Worm (Caenorhabditis elegans) whole organism, L4 larva: ENCODE measurements around the gene mksr-1.

Source experiments
- F10B5.3 ChIP-seq: sonication (generic microtip); optimal IDR thresholded peaks from 2 replicates; lab custom pipeline; 2016; ENCODE audit warnings: mild to moderate bottlenecking, missing genetic modification characterization, missing compliant biosample characterization
- F26F4.8 ChIP-seq: fragments of 200-800 bp; sonication (Bioruptor generic); conservative IDR thresholded peaks from 2 replicates; pipeline ENCODE4 v1.3.6; 2022; ENCODE audit warnings: missing genetic modification characterization, missing compliant biosample characterization
- F37D6.2 ChIP-seq: sonication (generic microtip); optimal IDR thresholded peaks from 2 replicates; lab custom pipeline; 2016; ENCODE audit warnings: mild to moderate bottlenecking, missing genetic modification characterization, missing compliant biosample characterization
- F44E2.7 ChIP-seq: fragments of 200-800 bp; sonication (Bioruptor generic); IDR thresholded peaks from 2 replicates; pipeline ENCODE4 v2.1.2; 2022; ENCODE audit warnings: missing genetic modification characterization, missing compliant biosample characterization
- F49E8.2 ChIP-seq: sonication (generic microtip); optimal IDR thresholded peaks from 2 replicates; lab custom pipeline; 2016; ENCODE audit warnings: missing compliant biosample characterization, mild to moderate bottlenecking, missing genetic modification characterization, borderline replicate concordance
- T20F7.1 ChIP-seq: fragments of 200-800 bp; sonication (Bioruptor generic); optimal IDR thresholded peaks from 2 replicates; lab custom pipeline; 2018; ENCODE audit warnings: mild to moderate bottlenecking, missing genetic modification characterization, missing compliant biosample characterization
- T26A8.4 ChIP-seq: fragments of 200-800 bp; sonication (Bioruptor generic); IDR thresholded peaks from 2 replicates; pipeline ENCODE4 v1.3.6; 2022; ENCODE audit warnings: missing genetic modification characterization, missing compliant biosample characterization
- Y75B8A.6 ChIP-seq: fragments of 200-800 bp; sonication (Bioruptor generic); IDR thresholded peaks from 2 replicates; pipeline ENCODE4 v1.3.6; 2022; ENCODE audit warnings: missing genetic modification reagents, missing genetic modification characterization, missing compliant biosample characterization
- ama-1 ChIP-seq: fragments of 150-350 bp; optimal IDR thresholded peaks from 2 replicates; lab custom pipeline; 2014; ENCODE audit warnings: inconsistent platforms, mixed read lengths
- attf-4 ChIP-seq: sonication (generic microtip); optimal IDR thresholded peaks from 3 replicates; lab custom pipeline; 2017; ENCODE audit warnings: missing biosample characterization, missing genetic modification characterization
- ceh-62 ChIP-seq: sonication (generic microtip); optimal IDR thresholded peaks from 2 replicates; lab custom pipeline; 2017; ENCODE audit warnings: missing biosample characterization, missing genetic modification characterization
- ceh-82 ChIP-seq: sonication (generic microtip); optimal IDR thresholded peaks from 2 replicates; lab custom pipeline; 2017; ENCODE audit warnings: missing biosample characterization, missing genetic modification characterization
- ces-1 ChIP-seq: fragments of 150-350 bp; sonication (generic microtip); optimal IDR thresholded peaks from 4 replicates; lab custom pipeline; 2014; ENCODE audit warnings: missing biosample characterization, missing genetic modification reagents, missing genetic modification characterization
- daf-16 ChIP-seq, 3 experiments: sonication (generic microtip); optimal IDR thresholded peaks; 2 replicates each; lab custom pipeline; 2016 to 2017; ENCODE audit warnings: missing genetic modification characterization in 3 of 3, missing genetic modification reagents in 3 of 3, mild to moderate bottlenecking in 2 of 3, missing compliant biosample characterization in 2 of 3, missing biosample characterization in 1 of 3, moderate library complexity in 1 of 3
- daf-8 ChIP-seq: fragments of 200-800 bp; sonication (Bioruptor generic); IDR thresholded peaks from 2 replicates; pipeline ENCODE4 v1.3.6; 2022; ENCODE audit warnings: missing genetic modification characterization, missing compliant biosample characterization
- dmd-6 ChIP-seq: fragments of 200-800 bp; sonication (Bioruptor generic); IDR thresholded peaks from 2 replicates; pipeline ENCODE4 v1.3.6; 2022; ENCODE audit warnings: missing genetic modification reagents, missing genetic modification characterization, missing compliant biosample characterization
- dmd-9 ChIP-seq: fragments of 200-800 bp; sonication (Bioruptor generic); IDR thresholded peaks from 2 replicates; pipeline ENCODE4 v1.3.6; 2022; ENCODE audit warnings: missing genetic modification reagents, missing genetic modification characterization, missing compliant biosample characterization
- dve-1 ChIP-seq: sonication (generic microtip); optimal IDR thresholded peaks from 2 replicates; lab custom pipeline; 2017; ENCODE audit warnings: antibody characterized with exemption, mild to moderate bottlenecking, missing genetic modification characterization, missing compliant biosample characterization; ENCODE audit not compliant: insufficient read depth
- gei-8 ChIP-seq: fragments of 200-800 bp; sonication (Bioruptor generic); optimal IDR thresholded peaks from 2 replicates; lab custom pipeline; 2018; ENCODE audit warnings: mild to moderate bottlenecking, missing genetic modification characterization, missing compliant biosample characterization
- hlh-11 ChIP-seq: fragments of 200-800 bp; sonication (Bioruptor generic); optimal IDR thresholded peaks from 2 replicates; lab custom pipeline; 2018; ENCODE audit warnings: mild to moderate bottlenecking, missing genetic modification characterization, missing compliant biosample characterization
- hlh-30 ChIP-seq: sonication (generic microtip); optimal IDR thresholded peaks from 2 replicates; lab custom pipeline; 2017; ENCODE audit warnings: antibody characterized with exemption, mild to moderate bottlenecking, missing genetic modification characterization, missing compliant biosample characterization; ENCODE audit not compliant: insufficient read depth
- jun-1 ChIP-seq: fragments of 150-350 bp; optimal IDR thresholded peaks from 2 replicates; lab custom pipeline; 2014; ENCODE audit warnings: missing biosample characterization, missing genetic modification reagents, missing genetic modification characterization
- lim-7 ChIP-seq: fragments of 200-800 bp; sonication (Bioruptor generic); IDR thresholded peaks from 2 replicates; pipeline ENCODE4 v1.3.6; 2022; ENCODE audit warnings: missing genetic modification characterization, missing compliant biosample characterization
- mdt-29 ChIP-seq: fragments of 200-800 bp; sonication (Bioruptor generic); IDR thresholded peaks from 2 replicates; pipeline ENCODE4 v1.3.6; 2022; ENCODE audit warnings: missing genetic modification reagents, missing genetic modification characterization, missing compliant biosample characterization
- mep-1 ChIP-seq: fragments of 150-350 bp; sonication (generic microtip); optimal IDR thresholded peaks from 3 replicates; lab custom pipeline; 2014; ENCODE audit warnings: missing biosample characterization, missing genetic modification characterization
- mes-2 ChIP-seq: sonication (generic microtip); optimal IDR thresholded peaks from 2 replicates; lab custom pipeline; 2016; ENCODE audit warnings: missing genotype, mild to moderate bottlenecking, missing genetic modification characterization, missing compliant biosample characterization; ENCODE audit not compliant: poor library complexity, severe bottlenecking
- mxl-2 ChIP-seq: fragments of 200-800 bp; sonication (Bioruptor generic); conservative IDR thresholded peaks from 2 replicates; pipeline ENCODE4 v1.3.6; 2022; ENCODE audit warnings: missing genetic modification reagents, missing genetic modification characterization, missing compliant biosample characterization
- mxl-3 ChIP-seq: fragments of 200-800 bp; sonication (Bioruptor generic); optimal IDR thresholded peaks from 2 replicates; lab custom pipeline; 2018; ENCODE audit warnings: mild to moderate bottlenecking, missing genetic modification characterization, missing compliant biosample characterization
- nhr-10 ChIP-seq: fragments of 150-350 bp; optimal IDR thresholded peaks from 2 replicates; lab custom pipeline; 2014; ENCODE audit warnings: missing biosample characterization, missing genetic modification characterization
- nhr-11 ChIP-seq: fragments of 150-350 bp; optimal IDR thresholded peaks from 2 replicates; lab custom pipeline; 2014; ENCODE audit warnings: missing biosample characterization, missing genetic modification characterization
- nhr-25 ChIP-seq: sonication (generic microtip); optimal IDR thresholded peaks from 2 replicates; lab custom pipeline; 2017; ENCODE audit warnings: missing genetic modification characterization, mild to moderate bottlenecking, missing compliant biosample characterization, antibody characterized with exemption, moderate library complexity, borderline replicate concordance; ENCODE audit not compliant: insufficient read depth
- nhr-76 ChIP-seq: fragments of 150-350 bp; optimal IDR thresholded peaks from 2 replicates; lab custom pipeline; 2014; ENCODE audit warnings: missing biosample characterization, missing genetic modification characterization
- nhr-77 ChIP-seq: fragments of 150-350 bp; optimal IDR thresholded peaks from 2 replicates; lab custom pipeline; 2014; ENCODE audit warnings: missing biosample characterization, missing genetic modification characterization
- rbr-2 ChIP-seq: sonication (generic microtip); optimal IDR thresholded peaks from 2 replicates; lab custom pipeline; 2016; ENCODE audit warnings: missing genotype, missing genetic modification characterization, missing compliant biosample characterization
- saeg-2 ChIP-seq: fragments of 200-800 bp; sonication (Bioruptor generic); IDR thresholded peaks from 2 replicates; pipeline ENCODE4 v1.3.6; 2022; ENCODE audit warnings: missing genetic modification reagents, missing genetic modification characterization, missing compliant biosample characterization
- sdz-12 ChIP-seq: fragments of 200-800 bp; sonication (Bioruptor generic); optimal IDR thresholded peaks from 2 replicates; lab custom pipeline; 2018; ENCODE audit warnings: mild to moderate bottlenecking, missing genetic modification characterization, missing compliant biosample characterization
- set-16 ChIP-seq: fragments of 200-800 bp; sonication (Bioruptor generic); IDR thresholded peaks from 2 replicates; pipeline ENCODE4 v1.3.6; 2022; ENCODE audit warnings: missing genetic modification reagents, missing genetic modification characterization, missing compliant biosample characterization
- snpc-1.2 ChIP-seq: fragments of 200-800 bp; sonication (Bioruptor generic); IDR thresholded peaks from 2 replicates; pipeline ENCODE4 v1.3.6; 2022; ENCODE audit warnings: missing genetic modification reagents, missing genetic modification characterization, missing compliant biosample characterization
- spr-3 ChIP-seq: fragments of 200-800 bp; sonication (Bioruptor generic); optimal IDR thresholded peaks from 2 replicates; lab custom pipeline; 2018; ENCODE audit warnings: mild to moderate bottlenecking, missing genetic modification characterization, missing compliant biosample characterization
- tra-1 ChIP-seq: fragments of 200-800 bp; sonication (Bioruptor generic); IDR thresholded peaks from 2 replicates; pipeline ENCODE4 v1.3.6; 2022; ENCODE audit warnings: missing genetic modification reagents, missing genetic modification characterization, missing compliant biosample characterization
- unc-130 ChIP-seq: sonication (generic microtip); optimal IDR thresholded peaks from 2 replicates; lab custom pipeline; 2016; ENCODE audit warnings: missing genetic modification reagents, missing genetic modification characterization, missing compliant biosample characterization
- unc-62 ChIP-seq, 3 experiments: fragments of 150-350 bp in 1 of 3; sonication (generic microtip); optimal IDR thresholded peaks in 2 of 3; peaks in 1 of 3; 1 replicate in 1 of 3; 2 replicates in 2 of 3; lab custom pipeline; 2014 to 2017; ENCODE audit warnings: missing biosample characterization in 3 of 3, missing genetic modification characterization in 3 of 3, missing genetic modification reagents in 3 of 3, missing genotype in 1 of 3
- vab-7 ChIP-seq: fragments of 200-800 bp; sonication (Bioruptor generic); IDR thresholded peaks from 2 replicates; pipeline ENCODE4 v1.3.6; 2022; ENCODE audit warnings: missing genetic modification reagents, missing genetic modification characterization, missing compliant biosample characterization
- zag-1 ChIP-seq: fragments of 150-350 bp; optimal IDR thresholded peaks from 2 replicates; lab custom pipeline; 2014; ENCODE audit warnings: missing biosample characterization, missing genetic modification characterization
- zfp-2 ChIP-seq: sonication (generic microtip); optimal IDR thresholded peaks from 2 replicates; lab custom pipeline; 2016; ENCODE audit warnings: mild to moderate bottlenecking, missing genetic modification characterization, missing compliant biosample characterization
- zip-11 ChIP-seq: fragments of 200-800 bp; sonication (Bioruptor generic); IDR thresholded peaks from 2 replicates; pipeline ENCODE4 v1.3.6; 2022; ENCODE audit warnings: missing genetic modification characterization, missing compliant biosample characterization
- ztf-7 ChIP-seq: fragments of 150-350 bp; optimal IDR thresholded peaks from 2 replicates; lab custom pipeline; 2014; ENCODE audit warnings: missing biosample characterization, missing genetic modification characterization

Gene mksr-1

DNA sequence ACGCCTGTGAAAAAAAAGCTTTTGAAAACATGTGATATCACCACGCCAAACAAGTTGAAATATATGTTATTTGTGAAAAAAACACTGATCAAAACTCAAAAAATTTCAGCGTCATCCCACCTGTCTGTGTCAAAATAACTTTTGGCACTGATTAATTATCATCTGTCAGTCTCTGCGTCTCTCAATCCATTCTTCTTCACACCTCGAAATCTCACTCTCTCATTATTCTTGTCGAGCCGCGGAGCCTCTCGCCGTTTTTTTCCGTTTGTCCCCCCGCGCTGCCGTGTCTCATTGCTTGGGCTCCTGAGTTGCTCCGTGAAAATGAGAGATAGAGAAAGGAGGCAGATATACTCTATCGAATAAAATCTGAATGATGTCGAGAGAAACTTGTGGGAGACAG, 17.9 kb downstream of the mksr-1 start:
- TF ChIP-seq nhr-11 (tag; lab: Kevin White, UChicago) (peak; percentile 52), hlh-11 (tag; lab: Kevin White, UChicago) (peak; percentile 43), tra-1 (no peak), unc-62 (GFP tag; optimal IDR thresholded peaks at IDR 0.05 in 1 of 2; lab: Kevin White, UChicago) (peak in 1 of 2 experiments; percentile 77), unc-62 (tag; optimal IDR thresholded peaks at IDR 0.05; lab: Kevin White, UChicago) (no peak), mxl-2 (GFP tag; lab: Robert Waterston, UW) (no peak), daf-16 (GFP tag; optimal IDR thresholded peaks at IDR 0.05; lab: Kevin White, UChicago) (peak in 1 of 2 experiments; percentile 69), daf-16 (tag; optimal IDR thresholded peaks at IDR 0.05; lab: Kevin White, UChicago) (no peak), mxl-3 (GFP tag; lab: Kevin White, UChicago) (peak; percentile 18), saeg-2 (no peak)
- TF ChIP-seq, all 104 proteins: peak for 5

DNA sequence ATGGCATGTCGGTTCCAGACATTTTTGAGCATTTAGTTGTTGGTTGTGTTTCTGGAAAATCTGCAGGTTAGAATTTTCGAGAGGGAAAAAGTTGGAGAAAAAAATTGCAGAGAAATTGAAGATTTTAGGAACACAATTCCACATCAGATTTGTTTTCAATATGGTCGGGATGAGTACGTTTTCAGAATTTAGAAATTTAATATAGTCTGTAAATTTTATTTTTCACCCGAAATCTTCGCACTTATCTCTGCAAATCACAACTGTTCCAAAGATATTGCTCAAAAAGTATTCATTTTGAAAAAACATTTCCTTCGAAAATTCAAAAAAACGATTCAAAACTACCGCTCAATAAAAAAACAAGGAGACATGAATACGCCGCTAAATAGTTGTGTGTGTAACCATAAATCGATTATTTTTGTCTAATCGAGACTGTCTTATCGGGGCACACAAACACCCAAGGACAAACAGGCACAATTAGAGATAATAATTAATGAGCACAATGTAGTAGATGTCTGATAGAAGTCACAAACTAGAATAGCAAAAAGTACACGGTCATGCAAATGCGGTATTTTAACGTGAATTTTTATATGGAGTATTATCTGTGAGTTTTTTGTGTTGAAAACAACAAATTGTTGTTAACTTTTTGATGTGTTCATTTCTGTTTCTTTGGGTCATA, 22.6 kb downstream of the mksr-1 start, which contains the start of gene vpat-1:
vpat-1 (minus strand) TSS at position 51 of the 676 bp plus-strand sequence.
- TF ChIP-seq T26A8.4 (GFP tag; lab: Robert Waterston, UW): no peak
- TF ChIP-seq F37D6.2: no peak
- peak; percentile 40 for TF ChIP-seq nhr-77 (tag; lab: Kevin White, UChicago)
- TF ChIP-seq T20F7.1 (GFP tag; lab: Kevin White, UChicago): no peak
- TF ChIP-seq dmd-6 (GFP tag; lab: Robert Waterston, UW): peak; percentile 26; the same call in 1 of the 2 replicates
- peak; percentile 57 for TF ChIP-seq hlh-11 (tag; lab: Kevin White, UChicago)
- TF ChIP-seq gei-8: no peak
- no peak for TF ChIP-seq jun-1 (tag; lab: Kevin White, UChicago)
- no peak for TF ChIP-seq ztf-7 (tag; lab: Kevin White, UChicago)
- no peak for TF ChIP-seq daf-8 (GFP tag; lab: Robert Waterston, UW)
- no peak for TF ChIP-seq zip-11 (GFP tag; lab: Robert Waterston, UW)
- TF ChIP-seq mxl-2 (GFP tag; lab: Robert Waterston, UW): no peak
- no peak for TF ChIP-seq lim-7 (GFP tag; lab: Robert Waterston, UW)
- TF ChIP-seq zag-1 (tag; lab: Kevin White, UChicago): no peak
- TF ChIP-seq snpc-1.2 (GFP tag; lab: Robert Waterston, UW): no peak
- no peak for TF ChIP-seq nhr-10 (tag; lab: Kevin White, UChicago)
- no peak for TF ChIP-seq ceh-82 (tag; lab: Kevin White, UChicago)
- TF ChIP-seq F10B5.3 (tag; lab: Kevin White, UChicago): no peak
- no peak for TF ChIP-seq hlh-30 (tag; lab: Kevin White, UChicago)
- TF ChIP-seq rbr-2 (tag; lab: Kevin White, UChicago): no peak
- no peak for TF ChIP-seq dmd-9
- TF ChIP-seq nhr-25: no peak
- TF ChIP-seq nhr-76 (tag; lab: Kevin White, UChicago): no peak
- no peak for TF ChIP-seq mep-1 (tag; lab: Kevin White, UChicago)
- TF ChIP-seq dve-1 (tag; lab: Kevin White, UChicago): peak; percentile 74
- TF ChIP-seq daf-16 (GFP tag; optimal IDR thresholded peaks at IDR 0.05; lab: Kevin White, UChicago): no peak
- TF ChIP-seq daf-16 (tag; optimal IDR thresholded peaks at IDR 0.05; lab: Kevin White, UChicago): peak; percentile 87
- TF ChIP-seq vab-7: no peak
- TF ChIP-seq F26F4.8: no peak
- no peak for TF ChIP-seq mdt-29
- TF ChIP-seq attf-4 (tag; lab: Kevin White, UChicago): no peak
- TF ChIP-seq spr-3 (GFP tag; lab: Kevin White, UChicago): no peak
- TF ChIP-seq F49E8.2 (tag; lab: Kevin White, UChicago): no peak
- TF ChIP-seq mes-2 (tag; lab: Kevin White, UChicago): no peak
- no peak for TF ChIP-seq set-16 (GFP tag; lab: Robert Waterston, UW)
- TF ChIP-seq ceh-62 (tag; lab: Kevin White, UChicago): no peak
- TF ChIP-seq unc-130 (GFP tag; lab: Kevin White, UChicago): no peak
- TF ChIP-seq sdz-12: no peak
- no peak for TF ChIP-seq Y75B8A.6
- TF ChIP-seq ama-1 (lab: Kevin White, UChicago): no peak
- TF ChIP-seq zfp-2 (tag; lab: Kevin White, UChicago): no peak
- no peak for TF ChIP-seq F44E2.7 (GFP tag; lab: Robert Waterston, UW)
- TF ChIP-seq ces-1 (GFP tag; lab: Kevin White, UChicago): no peak
